Fruit fly (Drosophila melanogaster) whole organism, embryonic: ENCODE data around the gene GNBP1.

Experiments
- B-H2 ChIP-seq: fragments of 200-800 bp; sonication (Bioruptor generic); optimal IDR thresholded peaks from 2 replicates; lab custom pipeline; 2018; ENCODE audit warnings: missing biosample characterization, mild to moderate bottlenecking, missing genetic modification characterization
- CG10209 ChIP-seq: fragments of 200-800 bp; sonication (Bioruptor generic); optimal IDR thresholded peaks from 3 replicates; lab custom pipeline; 2017; ENCODE audit warnings: missing biosample characterization, mild to moderate bottlenecking, missing genetic modification characterization, missing genetic modification reagents
- CG1024 ChIP-seq: fragments of 200-800 bp; sonication (Bioruptor generic); IDR thresholded peaks from 2 replicates; pipeline ENCODE4 v1.3.6; 2022; ENCODE audit warnings: missing biosample characterization, missing genetic modification characterization
- CG10274 ChIP-seq: fragments of 200-800 bp; sonication (Bioruptor generic); optimal IDR thresholded peaks from 3 replicates; lab custom pipeline; 2017; ENCODE audit warnings: missing biosample characterization, mild to moderate bottlenecking, missing genetic modification characterization
- CG12391 ChIP-seq: fragments of 200-800 bp; sonication (Bioruptor generic); optimal IDR thresholded peaks from 3 replicates; lab custom pipeline; 2018; ENCODE audit warnings: missing biosample characterization, mild to moderate bottlenecking, missing genetic modification characterization, moderate library complexity
- CG12744 ChIP-seq: fragments of 200-800 bp; sonication (Bioruptor generic); optimal IDR thresholded peaks from 2 replicates; lab custom pipeline; 2016; ENCODE audit warnings: missing biosample characterization, missing genetic modification characterization
- CG12942 ChIP-seq: fragments of 200-800 bp; sonication (Bioruptor generic); optimal IDR thresholded peaks from 3 replicates; lab custom pipeline; 2016; ENCODE audit warnings: missing biosample characterization, missing genetic modification characterization
- CG14014 ChIP-seq: fragments of 200-800 bp; sonication (Bioruptor generic); IDR thresholded peaks from 2 replicates; pipeline ENCODE4 v1.3.6; 2022; ENCODE audit warnings: missing biosample characterization, missing genetic modification characterization
- CG14441 ChIP-seq: fragments of 200-800 bp; sonication (Bioruptor generic); IDR thresholded peaks from 2 replicates; pipeline ENCODE4 v1.3.6; 2022; ENCODE audit warnings: missing biosample characterization, missing genetic modification characterization
- CG15479 ChIP-seq: fragments of 200-800 bp; sonication (Bioruptor generic); optimal IDR thresholded peaks from 3 replicates; lab custom pipeline; 2019; ENCODE audit warnings: missing biosample characterization, mild to moderate bottlenecking, missing genetic modification characterization, moderate library complexity
- CG15696 ChIP-seq: fragments of 200-800 bp; sonication (Bioruptor generic); optimal IDR thresholded peaks from 2 replicates; lab custom pipeline; 2019; ENCODE audit warnings: missing biosample characterization, mild to moderate bottlenecking, missing genetic modification characterization, moderate library complexity
- CG17359 ChIP-seq: fragments of 200-800 bp; sonication (Bioruptor generic); optimal IDR thresholded peaks from 3 replicates; lab custom pipeline; 2018; ENCODE audit warnings: missing biosample characterization, mild to moderate bottlenecking, missing genetic modification characterization, moderate library complexity
- CG17612 ChIP-seq: fragments of 200-800 bp; sonication (Bioruptor generic); IDR thresholded peaks from 2 replicates; pipeline ENCODE4 v1.3.6; 2022; ENCODE audit warnings: missing biosample characterization, missing genetic modification characterization
- CG2116 ChIP-seq: fragments of 200-800 bp; sonication (Bioruptor generic); optimal IDR thresholded peaks from 3 replicates; lab custom pipeline; 2018; ENCODE audit warnings: missing biosample characterization, mild to moderate bottlenecking, missing genetic modification characterization
- CG2199 ChIP-seq: fragments of 200-800 bp; sonication (Bioruptor generic); IDR thresholded peaks from 3 replicates; pipeline ENCODE4 v1.3.6; 2022; ENCODE audit warnings: missing biosample characterization, missing genetic modification characterization
- CG31365 ChIP-seq: fragments of 200-800 bp; sonication (Bioruptor generic); optimal IDR thresholded peaks from 2 replicates; lab custom pipeline; 2018; ENCODE audit warnings: missing biosample characterization, mild to moderate bottlenecking, missing genetic modification characterization
- CG33213 ChIP-seq: fragments of 200-800 bp; sonication (Bioruptor generic); optimal IDR thresholded peaks from 3 replicates; lab custom pipeline; 2016; ENCODE audit warnings: missing biosample characterization, missing genetic modification characterization
- CG3838 ChIP-seq: fragments of 200-800 bp; sonication (Bioruptor generic); optimal IDR thresholded peaks from 3 replicates; lab custom pipeline; 2016; ENCODE audit warnings: missing biosample characterization, missing genetic modification characterization
- CG4404 ChIP-seq: fragments of 200-800 bp; sonication (Bioruptor generic); IDR thresholded peaks from 2 replicates; pipeline ENCODE4 v1.3.6; 2022; ENCODE audit warnings: missing biosample characterization, missing genetic modification characterization
- CG4617 ChIP-seq: fragments of 200-800 bp; sonication (Bioruptor generic); optimal IDR thresholded peaks from 3 replicates; lab custom pipeline; 2016; ENCODE audit warnings: missing biosample characterization, missing genetic modification characterization, borderline replicate concordance
- CG5953 ChIP-seq: fragments of 200-800 bp; sonication (Bioruptor generic); IDR thresholded peaks from 2 replicates; pipeline ENCODE4 v1.3.6; 2022; ENCODE audit warnings: missing biosample characterization, missing genetic modification characterization
- CG6175 ChIP-seq: fragments of 200-800 bp; sonication (Bioruptor generic); IDR thresholded peaks from 3 replicates; pipeline ENCODE4 v1.3.6; 2022; ENCODE audit warnings: missing biosample characterization, missing genetic modification characterization
- CG8281 ChIP-seq: fragments of 200-800 bp; sonication (Bioruptor generic); optimal IDR thresholded peaks from 2 replicates; lab custom pipeline; 2018; ENCODE audit warnings: missing biosample characterization, mild to moderate bottlenecking, missing genetic modification characterization, moderate library complexity
- CG9876 ChIP-seq: fragments of 200-800 bp; sonication (Bioruptor generic); optimal IDR thresholded peaks from 2 replicates; lab custom pipeline; 2016; ENCODE audit warnings: missing biosample characterization, missing genetic modification characterization
- Chrac-16 ChIP-seq: fragments of 200-800 bp; sonication (Bioruptor generic); optimal IDR thresholded peaks from 3 replicates; lab custom pipeline; 2016; ENCODE audit warnings: missing biosample characterization, missing genetic modification characterization
- E2f1 ChIP-seq: fragments of 200-800 bp; sonication (Bioruptor generic); IDR thresholded peaks from 2 replicates; pipeline ENCODE4 v1.3.6; 2022; ENCODE audit warnings: missing biosample characterization, missing genetic modification characterization
- H15 ChIP-seq: fragments of 200-800 bp; sonication (Bioruptor generic); IDR thresholded peaks from 3 replicates; pipeline ENCODE4 v1.3.6; 2022; ENCODE audit warnings: missing biosample characterization, missing genetic modification characterization
- H2.0 ChIP-seq: fragments of 200-800 bp; sonication (Bioruptor generic); IDR thresholded peaks from 2 replicates; pipeline ENCODE4 v1.3.6; 2022; ENCODE audit warnings: missing biosample characterization, missing genetic modification characterization
- HLH54F ChIP-seq: fragments of 200-800 bp; sonication (Bioruptor generic); optimal IDR thresholded peaks from 3 replicates; lab custom pipeline; 2016; ENCODE audit warnings: missing biosample characterization, missing genetic modification characterization
- NFAT ChIP-seq: fragments of 200-800 bp; sonication (Bioruptor generic); IDR thresholded peaks from 2 replicates; pipeline ENCODE4 v1.3.6; 2022; ENCODE audit warnings: missing biosample characterization, missing genetic modification characterization
- NK7.1 ChIP-seq: fragments of 200-800 bp; sonication (Bioruptor generic); optimal IDR thresholded peaks from 3 replicates; lab custom pipeline; 2016; ENCODE audit warnings: missing biosample characterization, missing genetic modification characterization
- Neu2 ChIP-seq: fragments of 200-800 bp; sonication (Bioruptor generic); optimal IDR thresholded peaks from 3 replicates; lab custom pipeline; 2016; ENCODE audit warnings: missing biosample characterization, missing genetic modification characterization, borderline replicate concordance
- PHDP ChIP-seq: fragments of 200-800 bp; sonication (Bioruptor generic); optimal IDR thresholded peaks from 3 replicates; lab custom pipeline; 2018; ENCODE audit warnings: missing biosample characterization, mild to moderate bottlenecking, missing genetic modification characterization, moderate library complexity
- Pdp1 ChIP-seq, 2 experiments: fragments of 200-800 bp; sonication (Bioruptor generic); optimal IDR thresholded peaks; 3 replicates each; lab custom pipeline; 2016; ENCODE audit warnings: missing biosample characterization in 2 of 2, missing genetic modification characterization in 2 of 2, mild to moderate bottlenecking in 1 of 2, moderate library complexity in 1 of 2
- Rx ChIP-seq: fragments of 200-800 bp; sonication (Bioruptor generic); IDR thresholded peaks from 2 replicates; pipeline ENCODE4 v1.3.6; 2022; ENCODE audit warnings: missing biosample characterization, missing genetic modification characterization
- Taf1 ChIP-seq: fragments of 200-800 bp; sonication (Bioruptor generic); IDR thresholded peaks from 2 replicates; pipeline ENCODE4 v1.3.6; 2022; ENCODE audit warnings: missing biosample characterization, missing genetic modification characterization
- al ChIP-seq: fragments of 200-800 bp; sonication (Bioruptor generic); IDR thresholded peaks from 2 replicates; pipeline ENCODE4 v1.3.6; 2022; ENCODE audit warnings: missing biosample characterization, missing genetic modification characterization
- ap ChIP-seq: fragments of 200-800 bp; sonication (Bioruptor generic); IDR thresholded peaks from 2 replicates; pipeline ENCODE4 v1.3.6; 2022; ENCODE audit warnings: missing biosample characterization, missing genetic modification characterization
- ash1 ChIP-seq: fragments of 200-800 bp; sonication (Bioruptor generic); optimal IDR thresholded peaks from 2 replicates; lab custom pipeline; 2018; ENCODE audit warnings: missing biosample characterization, mild to moderate bottlenecking, missing genetic modification characterization
- bcd ChIP-seq: fragments of 200-800 bp; sonication (Bioruptor generic); optimal IDR thresholded peaks from 2 replicates; lab custom pipeline; 2017; ENCODE audit warnings: missing biosample characterization, mild to moderate bottlenecking, missing genetic modification characterization
- bowl ChIP-seq: fragments of 200-800 bp; sonication (Bioruptor generic); IDR thresholded peaks from 2 replicates; pipeline ENCODE4 v1.3.6; 2022; ENCODE audit warnings: missing biosample characterization, missing genetic modification characterization
- h ChIP-seq: fragments of >200 bp; optimal IDR thresholded peaks from 2 replicates; lab custom pipeline; 2017
- jumu ChIP-seq: fragments of 200-800 bp; sonication (Bioruptor generic); optimal IDR thresholded peaks from 3 replicates; lab custom pipeline; 2016; ENCODE audit warnings: missing biosample characterization, missing genetic modification characterization
- lbe ChIP-seq: fragments of 200-800 bp; sonication (Bioruptor generic); optimal IDR thresholded peaks from 2 replicates; lab custom pipeline; 2016; ENCODE audit warnings: missing biosample characterization, mild to moderate bottlenecking, missing genetic modification characterization
- lilli ChIP-seq: fragments of 200-800 bp; sonication (Bioruptor generic); optimal IDR thresholded peaks from 3 replicates; lab custom pipeline; 2016; ENCODE audit warnings: missing biosample characterization, missing genetic modification characterization
- lola ChIP-seq, 3 experiments: fragments of >200 bp in 2 of 3; fragments of 200-800 bp in 1 of 3; sonication (Bioruptor generic) in 1 of 3; optimal IDR thresholded peaks; 2 replicates each; lab custom pipeline; 2017 to 2019; ENCODE audit warnings: missing biosample characterization in 3 of 3, missing genetic modification characterization in 3 of 3, mild to moderate bottlenecking in 1 of 3, moderate library complexity in 1 of 3
- nom ChIP-seq: fragments of 200-800 bp; sonication (Bioruptor generic); optimal IDR thresholded peaks from 2 replicates; lab custom pipeline; 2017; ENCODE audit warnings: missing biosample characterization, missing genetic modification characterization, mild to moderate bottlenecking, moderate library complexity, missing genetic modification reagents
- oc ChIP-seq: fragments of 200-800 bp; sonication (Bioruptor generic); optimal IDR thresholded peaks from 2 replicates; lab custom pipeline; 2018; ENCODE audit warnings: missing biosample characterization, mild to moderate bottlenecking, missing genetic modification characterization, moderate library complexity
- pb ChIP-seq: fragments of 200-800 bp; sonication (Bioruptor generic); optimal IDR thresholded peaks from 3 replicates; lab custom pipeline; 2016; ENCODE audit warnings: missing biosample characterization, missing genetic modification characterization
- pho ChIP-seq: fragments of 200-800 bp; sonication (Bioruptor generic); optimal IDR thresholded peaks from 2 replicates; lab custom pipeline; 2016; ENCODE audit warnings: missing biosample characterization, missing genetic modification characterization
- pros ChIP-seq: fragments of 200-800 bp; sonication (Bioruptor generic); optimal IDR thresholded peaks from 3 replicates; lab custom pipeline; 2019; ENCODE audit warnings: missing biosample characterization, mild to moderate bottlenecking, missing genetic modification characterization, moderate library complexity
- tup ChIP-seq: fragments of 200-800 bp; sonication (Bioruptor generic); optimal IDR thresholded peaks from 2 replicates; lab custom pipeline; 2016; ENCODE audit warnings: missing biosample characterization, mild to moderate bottlenecking, missing genetic modification characterization, moderate library complexity
- usp ChIP-seq: fragments of >200 bp; optimal IDR thresholded peaks from 2 replicates; lab custom pipeline; 2017; ENCODE audit warnings: missing biosample characterization, missing genetic modification characterization

Gene GNBP1

DNA sequence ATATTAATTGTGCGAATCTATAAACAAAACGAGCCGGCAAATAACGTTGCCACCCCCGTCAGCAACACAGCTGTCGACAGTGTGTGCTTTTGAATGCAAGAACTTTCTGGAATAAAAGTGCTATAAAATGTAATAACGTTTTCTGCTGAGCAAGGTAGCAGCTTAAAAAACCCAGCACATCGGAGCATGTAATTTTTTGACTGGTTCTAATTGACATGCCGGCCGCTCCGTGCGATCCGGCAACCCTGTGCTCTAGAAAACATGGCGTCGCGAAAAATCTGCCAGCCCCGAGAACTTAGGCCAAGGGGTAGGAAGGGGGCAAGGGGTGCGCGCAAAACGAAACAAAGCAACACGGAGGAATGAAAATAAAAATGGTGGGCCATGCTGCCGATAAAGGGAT, 3.4 kb upstream of the GNBP1 start (continued):
- TF ChIP-seq bcd (GFP tag; lab: Kevin White, UChicago) = no peak
- TF ChIP-seq CG2116 (GFP tag; lab: Kevin White, UChicago) = no peak
- no peak for TF ChIP-seq Rx (GFP tag; lab: Robert Waterston, UW)
- TF ChIP-seq CG10209 (GFP tag; lab: Kevin White, UChicago) = no peak
- TF ChIP-seq CG15479 (GFP tag; lab: Kevin White, UChicago) = no peak
- no peak for TF ChIP-seq CG4617 (GFP tag; lab: Kevin White, UChicago)
- TF ChIP-seq ash1 (GFP tag; lab: Kevin White, UChicago) = no peak
- no peak for TF ChIP-seq CG3838 (GFP tag; lab: Kevin White, UChicago)
- no peak for TF ChIP-seq NK7.1
- TF ChIP-seq HLH54F (GFP tag; lab: Kevin White, UChicago) = peak; percentile 31
- peak; percentile 14 for TF ChIP-seq CG33213 (GFP tag; lab: Kevin White, UChicago)
- TF ChIP-seq CG6175 = no peak
- TF ChIP-seq H15 (GFP tag; lab: Robert Waterston, UW) = no peak
- TF ChIP-seq CG12744 (GFP tag; lab: Kevin White, UChicago) = no peak
- TF ChIP-seq CG17359 = no peak
- no peak for TF ChIP-seq CG14014 (GFP tag; lab: Robert Waterston, UW)
- no peak for TF ChIP-seq CG5953 (GFP tag; lab: Robert Waterston, UW)
- TF ChIP-seq bowl (GFP tag; lab: Robert Waterston, UW) = no peak
- no peak for TF ChIP-seq NFAT (GFP tag; lab: Robert Waterston, UW)
- no peak for TF ChIP-seq oc
- TF ChIP-seq Neu2 (GFP tag; lab: Kevin White, UChicago) = no peak
- TF ChIP-seq CG17612 (GFP tag; lab: Robert Waterston, UW) = no peak
- no peak for TF ChIP-seq Chrac-16 (GFP tag; lab: Kevin White, UChicago)
- TF ChIP-seq CG8281 = no peak
- no peak for TF ChIP-seq CG10274 (GFP tag; lab: Kevin White, UChicago)
- no peak for TF ChIP-seq CG2199
- no peak for TF ChIP-seq CG4404 (GFP tag; lab: Robert Waterston, UW)
- TF ChIP-seq lilli (GFP tag; lab: Kevin White, UChicago) = peak; percentile 21
- no peak for TF ChIP-seq Taf1 (GFP tag; lab: Robert Waterston, UW)
- TF ChIP-seq CG12391 (tag; lab: Kevin White, UChicago) = no peak
- TF ChIP-seq CG12942 = no peak
- no peak for TF ChIP-seq CG31365
- peak; percentile 9 for TF ChIP-seq PHDP
- no peak for TF ChIP-seq H2.0 (GFP tag; lab: Robert Waterston, UW)
- no peak for TF ChIP-seq B-H2 (GFP tag; lab: Kevin White, UChicago)
- TF ChIP-seq lola (GFP tag; optimal IDR thresholded peaks at IDR 0.05; lab: Kevin White, UChicago) = no peak
- TF ChIP-seq Pdp1 (GFP tag; optimal IDR thresholded peaks at IDR 0.05; lab: Kevin White, UChicago) = peak in 1 of 2 experiments; percentile 7
- no peak for TF ChIP-seq jumu (GFP tag; lab: Kevin White, UChicago)
- 0 out of 2 replicates have a peak, but pooled peaks have one; percentile 19 for TF ChIP-seq al
- peak; percentile 56 for TF ChIP-seq nom (GFP tag; lab: Kevin White, UChicago)
- no peak for TF ChIP-seq usp
- peak; percentile 25 for TF ChIP-seq lbe (GFP tag; lab: Kevin White, UChicago)
- no peak for TF ChIP-seq ap
- peak; percentile 14 for TF ChIP-seq pho
- no peak for TF ChIP-seq CG1024
- TF ChIP-seq pros (GFP tag; lab: Kevin White, UChicago) = no peak
- TF ChIP-seq pb (GFP tag; lab: Kevin White, UChicago) = no peak
- 0 out of 2 replicates have a peak, but pooled peaks have one; percentile 21 for TF ChIP-seq CG14441 (GFP tag; lab: Robert Waterston, UW)
- TF ChIP-seq CG9876 (GFP tag; lab: Kevin White, UChicago) = no peak
- no peak for TF ChIP-seq h (lab: Kevin White, UChicago)
- TF ChIP-seq CG15696 (tag; lab: Kevin White, UChicago) = no peak
- TF ChIP-seq tup (GFP tag; lab: Kevin White, UChicago) = no peak
- TF ChIP-seq E2f1 = no peak
